Fruit fly (Drosophila melanogaster) S2 (cell line): ENCODE measurements around the gene CG14695.

ENCODE experiments used
- CG8478 ChIP-seq: fragments of >200 bp; optimal IDR thresholded peaks from 2 replicates; lab custom pipeline; 2018
- CTCF ChIP-seq, 2 experiments: fragments of >200 bp; optimal IDR thresholded peaks; 2 replicates each; lab custom pipeline; 2018

DNA sequence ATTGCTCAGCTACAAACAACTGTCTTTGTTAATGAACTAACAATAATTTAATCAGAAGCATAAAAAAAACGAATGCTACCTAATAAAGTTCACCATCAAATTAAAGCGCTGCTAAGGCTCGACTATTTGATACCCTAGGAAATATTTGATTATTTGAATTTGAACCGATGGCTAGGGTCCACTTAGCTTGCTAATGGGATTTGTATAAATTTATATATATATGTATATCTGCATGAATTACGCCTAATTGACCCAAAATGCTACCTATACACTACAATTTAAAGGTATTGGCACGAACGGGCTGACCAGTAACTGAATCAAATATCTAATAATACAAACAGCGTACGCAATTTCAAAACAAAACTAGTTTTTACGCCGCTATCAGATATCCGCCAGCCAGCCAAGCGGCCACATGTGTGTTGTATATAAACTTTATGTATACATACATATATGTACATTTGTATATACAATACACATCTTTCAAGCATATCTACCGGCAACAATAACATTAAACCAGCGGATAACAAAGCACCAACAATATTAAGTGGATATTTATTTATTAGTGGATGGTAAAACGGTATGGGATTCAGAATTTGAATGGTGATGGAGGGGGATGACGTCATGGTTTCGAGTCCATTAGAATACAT lies 5.0 kb upstream of the CG14695 start:
- TF ChIP-seq CTCF (optimal IDR thresholded peaks at IDR 0.05; lab: Kevin White, UChicago) (no peak), CG8478 (lab: Kevin White, UChicago) (no peak)
